Worm (Caenorhabditis elegans): ENCODE measurements around the gene C50B6.1.

The C50B6.1 gene

DNA sequence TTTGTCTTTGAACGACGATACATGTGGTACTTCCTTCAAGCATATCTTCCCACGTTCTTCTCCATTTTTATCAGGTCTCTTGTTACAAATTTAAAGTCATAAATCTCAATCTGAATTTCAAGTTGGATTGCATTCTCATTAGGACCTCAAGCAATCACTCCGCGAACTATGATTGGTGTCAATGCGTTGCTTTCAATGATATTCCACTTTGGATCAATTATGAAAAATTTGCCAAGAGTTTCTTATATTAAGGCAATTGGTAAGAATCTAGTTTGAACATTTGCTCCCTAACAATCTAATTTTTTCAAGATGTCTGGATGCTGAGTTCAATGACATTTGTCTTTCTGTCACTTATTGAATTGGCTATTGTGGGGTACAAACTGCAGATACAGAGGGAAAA lies 33.5 kb downstream of the C50B6.1 start:
- TF ChIP-seq madf-10 (tag; optimal IDR thresholded peaks at IDR 0.05), result no peak
- no peak for TF ChIP-seq F49E8.2 (tag; optimal IDR thresholded peaks at IDR 0.05; ENCODE audit: insufficient read depth)
- TF ChIP-seq attf-3 (GFP tag; conservative IDR thresholded peaks at IDR 0.05), result no peak
- TF ChIP-seq egl-44 (GFP tag; IDR thresholded peaks at IDR 0.05), result no peak
- no peak for TF ChIP-seq F57A8.1 (GFP tag; optimal IDR thresholded peaks at IDR 0.05)
- TF ChIP-seq lsl-1 (GFP tag; optimal IDR thresholded peaks at IDR 0.05), result no peak
- no peak for TF ChIP-seq ztf-3 (GFP tag; optimal IDR thresholded peaks at IDR 0.05)
- TF ChIP-seq nhr-120 (GFP tag; IDR thresholded peaks at IDR 0.05), result no peak
- no peak for TF ChIP-seq zim-3 (tag; optimal IDR thresholded peaks at IDR 0.05)
- TF ChIP-seq bed-1 (GFP tag; IDR thresholded peaks at IDR 0.05), result no peak
- TF ChIP-seq T26A5.8 (tag; optimal IDR thresholded peaks at IDR 0.05), result no peak
- TF ChIP-seq K12H6.12 (tag; optimal IDR thresholded peaks at IDR 0.05), result no peak
- no peak for TF ChIP-seq ztf-6 (GFP tag; IDR thresholded peaks at IDR 0.05)
- no peak for TF ChIP-seq tlf-1 (GFP tag; optimal IDR thresholded peaks at IDR 0.05)
- no peak for TF ChIP-seq madf-6 (GFP tag; IDR thresholded peaks at IDR 0.05)

DNA sequence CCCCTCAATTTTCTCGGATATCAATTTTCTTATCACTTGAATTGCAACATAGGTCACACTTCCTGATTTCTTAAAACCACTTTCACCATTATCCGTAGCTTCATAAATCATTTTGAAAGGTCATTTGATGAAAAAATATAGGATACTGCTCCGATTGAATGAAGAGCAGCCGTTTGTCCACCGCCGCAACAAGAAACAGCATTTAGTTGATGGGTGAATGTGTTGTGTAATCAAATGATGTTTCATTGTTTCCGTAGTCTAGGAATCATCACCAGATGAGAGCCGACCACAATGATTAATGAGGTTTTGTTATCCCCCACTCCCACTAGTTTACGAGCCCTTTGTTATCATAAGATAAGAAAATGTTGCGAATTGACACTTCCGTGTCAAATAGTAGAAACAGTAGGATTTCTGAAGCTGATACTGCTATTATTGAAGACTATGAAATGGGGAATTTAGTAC lies 37.2 kb downstream of the C50B6.1 start, which contains the start of gene twk-43:
Gene twk-43 (plus strand): TSS at position 412 of the 462 bp plus-strand sequence.
- no peak for TF ChIP-seq F39B2.1 (GFP tag; IDR thresholded peaks at IDR 0.05)
- TF ChIP-seq rpc-1 (optimal IDR thresholded peaks at IDR 0.05), result no peak
- TF ChIP-seq rpc-1 (tag; optimal IDR thresholded peaks at IDR 0.05), result no peak
- TF ChIP-seq ceh-27 (GFP tag; optimal IDR thresholded peaks at IDR 0.05), result no peak
- TF ChIP-seq cebp-2 (GFP tag; IDR thresholded peaks at IDR 0.05), result no peak
- TF ChIP-seq sptf-2 (GFP tag; optimal IDR thresholded peaks at IDR 0.05), result no peak
- TF ChIP-seq athp-1 (tag; optimal IDR thresholded peaks at IDR 0.05), result no peak
- TF ChIP-seq xnd-1 (tag; optimal IDR thresholded peaks at IDR 0.05), result no peak
- no peak for TF ChIP-seq K12H6.12 (tag; optimal IDR thresholded peaks at IDR 0.05)
- TF ChIP-seq lin-35 (GFP tag; optimal IDR thresholded peaks at IDR 0.05), result no peak
- TF ChIP-seq madf-10 (tag; optimal IDR thresholded peaks at IDR 0.05), result no peak
- TF ChIP-seq nfya-2 (GFP tag; IDR thresholded peaks at IDR 0.05), result no peak
- no peak for TF ChIP-seq mel-28 (tag; optimal IDR thresholded peaks at IDR 0.05; ENCODE audit: borderline replicate concordance)
- no peak for TF ChIP-seq F52B5.7 (tag; optimal IDR thresholded peaks at IDR 0.05)
- no peak for TF ChIP-seq ztf-26 (tag; optimal IDR thresholded peaks at IDR 0.05)

DNA sequence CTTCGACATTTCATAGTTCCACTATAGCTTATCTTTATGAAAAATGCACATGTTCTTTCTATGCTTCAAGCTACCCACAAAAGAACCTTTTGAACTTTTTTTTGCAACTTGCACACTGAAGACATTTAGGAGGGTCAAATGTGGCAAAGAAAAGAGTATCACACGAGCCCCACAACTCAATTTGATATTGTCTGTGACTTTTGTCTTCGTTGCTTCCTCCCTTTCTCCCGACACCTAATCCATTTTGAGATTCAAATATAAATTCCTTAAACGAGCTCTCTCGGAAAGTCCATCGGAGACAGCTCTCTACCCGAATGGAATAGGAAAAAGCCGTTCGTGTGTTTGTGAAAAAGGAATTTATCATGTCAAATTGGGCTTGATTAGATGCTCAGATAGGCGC lies 41.6 kb downstream of the C50B6.1 start:
- TF ChIP-seq T07F8.4 (tag; optimal IDR thresholded peaks at IDR 0.05) (no peak), attf-6 (GFP tag; IDR thresholded peaks at IDR 0.05) (no peak), mes-4 (tag; optimal IDR thresholded peaks at IDR 0.05) (no peak), tlf-1 (GFP tag; optimal IDR thresholded peaks at IDR 0.05) (no peak), dox-1 (GFP tag; IDR thresholded peaks at IDR 0.05) (no peak), ceh-91 (GFP tag; IDR thresholded peaks at IDR 0.05) (no peak), F57A8.1 (GFP tag; optimal IDR thresholded peaks at IDR 0.05) (no peak), C17E4.6 (GFP tag; IDR thresholded peaks at IDR 0.05) (no peak), Y53G8AR.9 (GFP tag; conservative IDR thresholded peaks at IDR 0.05) (no peak)

DNA sequence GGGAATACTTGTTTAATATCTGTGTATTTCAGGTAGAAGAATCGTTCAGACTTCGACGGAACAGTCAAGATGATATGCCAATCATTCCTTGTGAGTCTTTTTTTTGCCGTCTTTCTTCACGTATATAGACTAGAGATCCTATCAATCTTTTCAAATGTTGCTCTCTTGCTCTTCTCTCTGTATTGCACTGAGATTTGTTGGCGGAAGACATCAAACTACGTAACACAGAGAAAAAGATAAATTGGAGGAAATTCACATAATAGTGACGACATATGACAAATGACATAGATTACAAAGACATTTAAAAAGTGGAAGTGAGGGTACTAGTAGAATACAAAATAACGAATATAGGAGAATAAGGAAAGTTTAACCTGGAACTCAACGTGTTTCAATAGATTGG lies 43.1 kb downstream of the C50B6.1 start:
- no peak for TF ChIP-seq Y56A3A.18 (GFP tag; IDR thresholded peaks at IDR 0.05)
- no peak for TF ChIP-seq ccch-3 (GFP tag; optimal IDR thresholded peaks at IDR 0.05)
- TF ChIP-seq Y53F4B.3 (GFP tag; IDR thresholded peaks at IDR 0.05), result no peak

Data from whole organism, young adult.